Fruit fly (Drosophila melanogaster): Measurements from ENCODE around the gene CG7368.

The CG7368 gene

dm6 chr3L:11599255-11599654 is 2.3 kb downstream of the CG7368 start:
- TF ChIP-seq Hr96 (GFP tag; optimal IDR thresholded peaks at IDR 0.05) (no peak), tj (GFP tag; optimal IDR thresholded peaks at IDR 0.05) (peak; percentile 5), CG11617 (GFP tag; optimal IDR thresholded peaks at IDR 0.05) (peak; percentile 33), Clk (GFP tag; optimal IDR thresholded peaks at IDR 0.05) (no peak), CG33017 (tag; optimal IDR thresholded peaks at IDR 0.05) (peak; percentile 48), CG5204 (GFP tag; optimal IDR thresholded peaks at IDR 0.05) (peak; percentile 14), CG1620 (GFP tag; optimal IDR thresholded peaks at IDR 0.05) (no peak), CG7101 (tag; optimal IDR thresholded peaks at IDR 0.05) (peak; percentile 0), cic (GFP tag; optimal IDR thresholded peaks at IDR 0.05) (no peak), CG14711 (tag; optimal IDR thresholded peaks at IDR 0.05) (no peak), bab1 (GFP tag; optimal IDR thresholded peaks at IDR 0.05) (no peak), CG7045 (GFP tag; optimal IDR thresholded peaks at IDR 0.05) (peak; percentile 64), Crg-1 (GFP tag; optimal IDR thresholded peaks at IDR 0.05) (no peak)

- TF ChIP-seq ovo (GFP tag; optimal IDR thresholded peaks at IDR 0.05) (no peak), CG12768 (GFP tag; optimal IDR thresholded peaks at IDR 0.05) (no peak), tj (GFP tag; optimal IDR thresholded peaks at IDR 0.05) (no peak), CG14711 (tag; optimal IDR thresholded peaks at IDR 0.05) (no peak), cic (GFP tag; optimal IDR thresholded peaks at IDR 0.05) (no peak), bab1 (GFP tag; optimal IDR thresholded peaks at IDR 0.05) (no peak), cnc (optimal IDR thresholded peaks at IDR 0.05) (no peak), Crg-1 (GFP tag; optimal IDR thresholded peaks at IDR 0.05) (no peak), Clk (GFP tag; optimal IDR thresholded peaks at IDR 0.05) (no peak), Hr96 (GFP tag; optimal IDR thresholded peaks at IDR 0.05) (no peak), pad (GFP tag; optimal IDR thresholded peaks at IDR 0.05) (no peak), kay (GFP tag; ENCODE audit: borderline replicate concordance) (no peak), CG7101 (tag; optimal IDR thresholded peaks at IDR 0.05) (no peak)
Observed at dm6 chr3L:11599965-11600420, 3.0 kb downstream of the CG7368 start, which contains the start of the genes CG14137 and CG46394. Gene CG14137 (minus strand): TSS chr3L:11600065. Gene CG46394 (plus strand): TSS chr3L:11600370.

DNA sequence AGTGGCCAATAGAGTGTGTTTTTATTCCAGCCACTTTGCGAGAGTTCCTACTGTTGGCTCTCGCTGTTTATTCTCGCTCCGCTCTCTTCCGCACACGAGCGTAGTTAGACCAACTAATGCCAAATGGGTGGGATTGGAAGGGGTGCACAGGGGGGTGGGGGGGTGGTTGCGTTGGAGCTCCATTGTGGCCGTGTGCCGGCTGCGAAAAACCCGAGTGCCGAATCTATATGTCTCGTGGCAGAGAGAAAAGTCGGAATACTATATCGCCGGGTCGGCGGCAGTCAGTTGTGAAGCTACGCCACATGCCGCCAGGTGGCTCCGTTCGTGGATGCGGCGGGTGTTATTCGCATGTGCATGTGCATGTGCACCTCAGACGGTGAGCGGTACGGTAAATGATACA is 4.1 kb downstream of the CG7368 start:
- TF ChIP-seq CG7045 (GFP tag; optimal IDR thresholded peaks at IDR 0.05) (no peak), Mnt (GFP tag; optimal IDR thresholded peaks at IDR 0.05) (peak; percentile 6)

DNA sequence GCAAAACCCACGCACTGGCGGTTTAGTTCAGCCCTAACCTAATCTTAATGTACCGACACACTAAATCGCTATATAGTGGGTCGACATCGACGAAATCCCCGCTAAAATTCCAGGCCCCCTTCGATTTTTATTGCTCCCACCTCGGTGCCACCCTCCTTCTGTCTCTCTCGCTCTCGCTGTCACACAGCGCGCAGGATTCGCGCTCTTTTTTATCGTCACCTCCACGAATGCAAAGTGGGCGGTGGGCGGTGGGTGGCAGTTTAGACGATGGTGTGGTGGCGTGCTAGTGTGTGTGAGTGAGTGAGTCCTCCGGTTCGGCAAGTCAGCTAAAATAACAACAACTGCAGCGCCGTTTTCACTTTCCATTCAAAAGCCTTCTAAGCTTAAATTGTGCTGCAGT is 5.0 kb downstream of the CG7368 start:
- TF ChIP-seq ovo (GFP tag; optimal IDR thresholded peaks at IDR 0.05) (no peak), Mnt (GFP tag; optimal IDR thresholded peaks at IDR 0.05) (no peak), CG11617 (GFP tag; optimal IDR thresholded peaks at IDR 0.05) (no peak), bab1 (GFP tag; optimal IDR thresholded peaks at IDR 0.05) (no peak), Clk (GFP tag; optimal IDR thresholded peaks at IDR 0.05) (no peak), CG7045 (GFP tag; optimal IDR thresholded peaks at IDR 0.05) (no peak), CG12768 (GFP tag; optimal IDR thresholded peaks at IDR 0.05) (no peak), Hr96 (GFP tag; optimal IDR thresholded peaks at IDR 0.05) (no peak), pad (GFP tag; optimal IDR thresholded peaks at IDR 0.05) (no peak), cic (GFP tag; optimal IDR thresholded peaks at IDR 0.05) (no peak)

- TF ChIP-seq CG33017 (tag; optimal IDR thresholded peaks at IDR 0.05): no peak
- TF ChIP-seq cnc (optimal IDR thresholded peaks at IDR 0.05): no peak
- TF ChIP-seq Mnt (GFP tag; optimal IDR thresholded peaks at IDR 0.05): no peak
- no peak for TF ChIP-seq Clk (GFP tag; optimal IDR thresholded peaks at IDR 0.05)
- no peak for TF ChIP-seq Hr96 (GFP tag; optimal IDR thresholded peaks at IDR 0.05)
- TF ChIP-seq ovo (GFP tag; optimal IDR thresholded peaks at IDR 0.05): no peak
- TF ChIP-seq Crg-1 (GFP tag; optimal IDR thresholded peaks at IDR 0.05): no peak
- TF ChIP-seq pad (GFP tag; optimal IDR thresholded peaks at IDR 0.05): no peak
- TF ChIP-seq bab1 (GFP tag; optimal IDR thresholded peaks at IDR 0.05): no peak
- no peak for TF ChIP-seq CG1620 (GFP tag; optimal IDR thresholded peaks at IDR 0.05)
- TF ChIP-seq toe (GFP tag; optimal IDR thresholded peaks at IDR 0.05): no peak
- no peak for TF ChIP-seq tj (GFP tag; optimal IDR thresholded peaks at IDR 0.05)
- TF ChIP-seq CG5204 (GFP tag; optimal IDR thresholded peaks at IDR 0.05): no peak
- TF ChIP-seq CG14711 (tag; optimal IDR thresholded peaks at IDR 0.05): no peak
Observed at dm6 chr3L:11604227-11604626, 7.2 kb downstream of the CG7368 start.

DNA sequence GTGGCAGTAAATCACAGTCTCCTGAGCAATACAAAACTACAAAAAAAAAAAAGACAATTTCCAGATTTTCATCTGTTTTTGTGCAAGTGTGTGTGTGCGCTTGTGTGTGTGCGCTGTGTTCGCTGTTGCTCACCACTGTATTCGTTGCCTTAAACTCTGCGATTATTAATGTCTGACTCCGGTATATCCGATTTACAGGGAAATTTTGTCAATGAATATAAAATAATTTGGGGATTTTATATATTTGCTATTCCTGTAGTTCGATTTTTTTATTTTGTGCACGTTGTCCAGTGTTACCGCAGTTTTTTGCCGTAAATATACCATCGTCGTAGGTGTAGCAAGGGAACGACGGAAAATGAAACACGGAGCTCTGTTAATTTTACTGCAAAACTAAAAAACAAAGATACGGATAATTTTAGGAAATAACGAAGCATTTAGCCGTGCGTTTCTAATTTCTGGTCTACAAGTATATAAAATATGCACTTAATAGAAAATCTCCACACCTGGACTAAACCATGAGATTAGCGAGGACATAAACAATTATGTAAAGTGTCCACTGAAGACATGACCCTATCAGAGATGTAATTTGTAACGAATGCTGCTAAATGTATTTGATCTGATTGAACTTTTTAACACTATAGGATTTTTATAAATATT is 12.3 kb downstream of the CG7368 start, which contains the start of gene Duba:
Gene Duba (minus strand): TSS at position 313 of the 657 bp plus-strand sequence.
- no peak for TF ChIP-seq ovo (GFP tag; optimal IDR thresholded peaks at IDR 0.05)
- TF ChIP-seq kay (GFP tag; ENCODE audit: borderline replicate concordance): no peak
- TF ChIP-seq Mnt (GFP tag; optimal IDR thresholded peaks at IDR 0.05): peak; percentile 44
- TF ChIP-seq Hr96 (GFP tag; optimal IDR thresholded peaks at IDR 0.05): no peak
- TF ChIP-seq CG5204 (GFP tag; optimal IDR thresholded peaks at IDR 0.05): peak; percentile 23
- no peak for TF ChIP-seq CG1620 (GFP tag; optimal IDR thresholded peaks at IDR 0.05)
- no peak for TF ChIP-seq CG7101 (tag; optimal IDR thresholded peaks at IDR 0.05)
- TF ChIP-seq CG11617 (GFP tag; optimal IDR thresholded peaks at IDR 0.05): no peak
- TF ChIP-seq CG12768 (GFP tag; optimal IDR thresholded peaks at IDR 0.05): no peak
- no peak for TF ChIP-seq cnc (optimal IDR thresholded peaks at IDR 0.05)
- TF ChIP-seq Crg-1 (GFP tag; optimal IDR thresholded peaks at IDR 0.05): no peak
- no peak for TF ChIP-seq toe (GFP tag; optimal IDR thresholded peaks at IDR 0.05)

DNA sequence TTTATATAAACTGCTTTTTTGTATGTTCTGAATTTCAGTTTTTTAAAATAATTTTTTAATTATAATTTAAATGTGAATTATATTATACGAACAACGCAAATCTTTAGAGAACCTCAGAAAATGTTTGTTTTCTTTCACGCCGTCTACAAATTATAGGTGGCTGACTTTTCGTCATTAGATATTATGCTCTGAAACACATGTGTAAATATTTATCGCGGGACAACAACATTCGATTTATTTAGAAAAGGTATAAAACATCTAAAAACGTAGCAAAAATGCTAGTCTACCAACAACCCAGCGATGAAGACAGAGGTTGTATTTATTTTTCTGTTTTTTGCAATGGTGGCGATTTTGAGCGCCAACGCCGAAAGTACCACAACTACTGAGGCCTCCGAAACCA is 12.8 kb downstream of the CG7368 start, which contains the start of gene CG42832:
Gene CG42832 (plus strand): TSS at position 301 of the 400 bp plus-strand sequence.
- TF ChIP-seq Clk (GFP tag; optimal IDR thresholded peaks at IDR 0.05): no peak
- no peak for TF ChIP-seq cic (GFP tag; optimal IDR thresholded peaks at IDR 0.05)
- TF ChIP-seq CG33017 (tag; optimal IDR thresholded peaks at IDR 0.05): no peak
- TF ChIP-seq tj (GFP tag; optimal IDR thresholded peaks at IDR 0.05): no peak
- no peak for TF ChIP-seq cnc (optimal IDR thresholded peaks at IDR 0.05)
- no peak for TF ChIP-seq Hr96 (GFP tag; optimal IDR thresholded peaks at IDR 0.05)
- TF ChIP-seq Mnt (GFP tag; optimal IDR thresholded peaks at IDR 0.05): no peak
- TF ChIP-seq toe (GFP tag; optimal IDR thresholded peaks at IDR 0.05): no peak
- no peak for TF ChIP-seq CG14711 (tag; optimal IDR thresholded peaks at IDR 0.05)
- no peak for TF ChIP-seq CG7101 (tag; optimal IDR thresholded peaks at IDR 0.05)
- no peak for TF ChIP-seq CG7045 (GFP tag; optimal IDR thresholded peaks at IDR 0.05)
- no peak for TF ChIP-seq CG12768 (GFP tag; optimal IDR thresholded peaks at IDR 0.05)
- no peak for TF ChIP-seq pad (GFP tag; optimal IDR thresholded peaks at IDR 0.05)
- TF ChIP-seq kay (GFP tag; ENCODE audit: borderline replicate concordance): no peak
- TF ChIP-seq Crg-1 (GFP tag; optimal IDR thresholded peaks at IDR 0.05): no peak
- no peak for TF ChIP-seq CG11617 (GFP tag; optimal IDR thresholded peaks at IDR 0.05)
- TF ChIP-seq bab1 (GFP tag; optimal IDR thresholded peaks at IDR 0.05): no peak
- no peak for TF ChIP-seq ovo (GFP tag; optimal IDR thresholded peaks at IDR 0.05)
